Fruit fly (Drosophila melanogaster): Measurements from ENCODE around the gene Mco4.

The Mco4 gene

dm6 chrX:17875014-17875589 is 19.2 kb upstream of the Mco4 start (continued):
- TF ChIP-seq CG10631 (GFP tag; optimal IDR thresholded peaks at IDR 0.05) (peak; percentile 31), Gug (GFP tag; IDR thresholded peaks at IDR 0.05) (no peak), acj6 (GFP tag; optimal IDR thresholded peaks at IDR 0.05) (peak; percentile 27), svp (GFP tag) (peak; percentile 86), fd85E (GFP tag; optimal IDR thresholded peaks at IDR 0.05) (no peak), CG10669 (GFP tag; optimal IDR thresholded peaks at IDR 0.05) (no peak), CG15336 (GFP tag; IDR thresholded peaks at IDR 0.05) (0 out of 2 replicates have a peak, but pooled peaks have one; percentile 19), Ets21C (GFP tag; optimal IDR thresholded peaks at IDR 0.05) (peak; percentile 41), topi (GFP tag; optimal IDR thresholded peaks at IDR 0.05) (peak; percentile 74), CG8119 (GFP tag; IDR thresholded peaks at IDR 0.05) (no peak), fd59A (GFP tag; optimal IDR thresholded peaks at IDR 0.05) (no peak), Blimp-1 (GFP tag; optimal IDR thresholded peaks at IDR 0.05) (no peak), Ets96B (tag; optimal IDR thresholded peaks at IDR 0.05) (peak; percentile 13), salr (GFP tag; optimal IDR thresholded peaks at IDR 0.05) (no peak), CG6792 (GFP tag; optimal IDR thresholded peaks at IDR 0.05) (peak; percentile 46), Eip78C (GFP tag) (peak; percentile 86), CG16779 (tag; optimal IDR thresholded peaks at IDR 0.05) (peak; percentile 20), ss (GFP tag; optimal IDR thresholded peaks at IDR 0.05) (peak; percentile 43 to 63), Eip93F (GFP tag; optimal IDR thresholded peaks at IDR 0.05) (peak; percentile 25), CG34406 (GFP tag; optimal IDR thresholded peaks at IDR 0.05) (peak; percentile 4), CG31627 (GFP tag; optimal IDR thresholded peaks at IDR 0.05) (peak; percentile 64), CG6276 (GFP tag; optimal IDR thresholded peaks at IDR 0.05) (peak; percentile 27), CG11762 (GFP tag; optimal IDR thresholded peaks at IDR 0.05; ENCODE audit: insufficient read depth) (peak; percentile 6), CG11902 (GFP tag; optimal IDR thresholded peaks at IDR 0.05) (peak; percentile 20), Met (GFP tag; optimal IDR thresholded peaks at IDR 0.05) (peak; percentile 67), OdsH (GFP tag; optimal IDR thresholded peaks at IDR 0.05) (peak; percentile 43), Hr38 (GFP tag; optimal IDR thresholded peaks at IDR 0.05) (no peak), Lpt (GFP tag; optimal IDR thresholded peaks at IDR 0.05) (peak; percentile 27), fkh (GFP tag; optimal IDR thresholded peaks at IDR 0.05) (no peak), Hr4 (GFP tag; optimal IDR thresholded peaks at IDR 0.05) (peak; percentile 62), CG4318 (GFP tag; optimal IDR thresholded peaks at IDR 0.05) (no peak), cyc (GFP tag; optimal IDR thresholded peaks at IDR 0.05) (peak; percentile 56), Sox14 (GFP tag; optimal IDR thresholded peaks at IDR 0.05) (peak; percentile 3), Sox102F (GFP tag; optimal IDR thresholded peaks at IDR 0.05) (peak; percentile 55), CG11294 (GFP tag; IDR thresholded peaks at IDR 0.05) (no peak), CG1621 (tag; optimal IDR thresholded peaks at IDR 0.05) (peak; percentile 9), Hr39 (GFP tag; optimal IDR thresholded peaks at IDR 0.05) (peak; percentile 66), CG7368 (GFP tag; optimal IDR thresholded peaks at IDR 0.05) (peak; percentile 47)

dm6 chrX:17873329-17873728 is 17.4 kb upstream of the Mco4 start:
- no peak for TF ChIP-seq achi (GFP tag; optimal IDR thresholded peaks at IDR 0.05)
- TF ChIP-seq Lpt (GFP tag; optimal IDR thresholded peaks at IDR 0.05), result no peak
- TF ChIP-seq Eip93F (GFP tag; optimal IDR thresholded peaks at IDR 0.05), result peak; percentile 16
- peak; percentile 71 for TF ChIP-seq svp (GFP tag)
- TF ChIP-seq Ets21C (GFP tag; optimal IDR thresholded peaks at IDR 0.05), result peak; percentile 18
- peak; percentile 6 for TF ChIP-seq topi (GFP tag; optimal IDR thresholded peaks at IDR 0.05)

dm6 chrX:17872310-17872709 is 16.4 kb upstream of the Mco4 start:
- TF ChIP-seq fkh (GFP tag; optimal IDR thresholded peaks at IDR 0.05), result peak; percentile 37
- TF ChIP-seq Eip78C (GFP tag), result peak; percentile 37
- no peak for TF ChIP-seq CG8632 (GFP tag; optimal IDR thresholded peaks at IDR 0.05)
- TF ChIP-seq CG6808 (GFP tag; optimal IDR thresholded peaks at IDR 0.05), result peak; percentile 30
